Fruit fly (Drosophila melanogaster): ENCODE measurements around the gene CG5861.
A peak's percentile ranks its signal among the peaks of the same experiment; 100 is the strongest.

- TF ChIP-seq psq (optimal IDR thresholded peaks at IDR 0.05) (peak; percentile 75), EcR (GFP tag; optimal IDR thresholded peaks at IDR 0.05) (no peak), pan (optimal IDR thresholded peaks at IDR 0.05) (no peak)
Measured at dm6 chr2L:16350742-16351568, 43.9 kb upstream of the CG5861 start.
